Fruit fly (Drosophila melanogaster) whole organism, embryonic: ENCODE results near the gene Gr63a.

Experiments
- Awh ChIP-seq: fragments of 200-800 bp; sonication (Bioruptor generic); IDR thresholded peaks from 2 replicates; pipeline ENCODE4, ENCODE4 v1.3.6; 2022; ENCODE audit warnings: missing biosample characterization, missing genetic modification characterization
- CG10209 ChIP-seq: fragments of 200-800 bp; sonication (Bioruptor generic); optimal IDR thresholded peaks from 3 replicates; lab custom pipeline; 2017; ENCODE audit warnings: missing biosample characterization, mild to moderate bottlenecking, missing genetic modification characterization, missing genetic modification reagents
- CG10565 ChIP-seq: fragments of 200-800 bp; sonication (Bioruptor generic); optimal IDR thresholded peaks from 3 replicates; lab custom pipeline; 2016; ENCODE audit warnings: missing biosample characterization, mild to moderate bottlenecking, missing genetic modification characterization
- CG11696 ChIP-seq: fragments of 200-800 bp; sonication (Bioruptor generic); IDR thresholded peaks from 2 replicates; pipeline ENCODE4 v1.3.6; 2022; ENCODE audit warnings: missing biosample characterization, missing genetic modification characterization
- CG1233 ChIP-seq: fragments of 200-800 bp; sonication (Bioruptor generic); optimal IDR thresholded peaks from 4 replicates; lab custom pipeline; 2018; ENCODE audit warnings: missing biosample characterization, mild to moderate bottlenecking, missing genetic modification characterization
- CG12391 ChIP-seq: fragments of 200-800 bp; sonication (Bioruptor generic); optimal IDR thresholded peaks from 3 replicates; lab custom pipeline; 2018; ENCODE audit warnings: missing biosample characterization, mild to moderate bottlenecking, missing genetic modification characterization, moderate library complexity
- CG12659 ChIP-seq: fragments of 200-800 bp; sonication (Bioruptor generic); optimal IDR thresholded peaks from 3 replicates; lab custom pipeline; 2017; ENCODE audit warnings: mild to moderate bottlenecking, missing biosample characterization, missing genetic modification reagents, missing genetic modification characterization
- CG14441 ChIP-seq: fragments of 200-800 bp; sonication (Bioruptor generic); IDR thresholded peaks from 2 replicates; pipeline ENCODE4 v1.3.6; 2022; ENCODE audit warnings: missing biosample characterization, missing genetic modification characterization
- CG14860 ChIP-seq: fragments of 200-800 bp; sonication (Bioruptor generic); IDR thresholded peaks from 3 replicates; pipeline ENCODE4 v1.3.6; 2022; ENCODE audit warnings: missing biosample characterization, missing genetic modification characterization; ENCODE audit not compliant: partially characterized antibody
- CG1832 ChIP-seq: fragments of 200-800 bp; sonication (Bioruptor generic); optimal IDR thresholded peaks from 2 replicates; lab custom pipeline; 2017; ENCODE audit warnings: missing biosample characterization, mild to moderate bottlenecking, missing genetic modification characterization, inconsistent platforms
- CG30431 ChIP-seq: fragments of 200-800 bp; sonication (Bioruptor generic); optimal IDR thresholded peaks from 2 replicates; lab custom pipeline; 2017; ENCODE audit warnings: missing biosample characterization, missing genetic modification characterization
- CG3281 ChIP-seq: fragments of 200-800 bp; sonication (Bioruptor generic); optimal IDR thresholded peaks from 3 replicates; lab custom pipeline; 2017; ENCODE audit warnings: missing biosample characterization, mild to moderate bottlenecking, missing genetic modification characterization
- CG33213 ChIP-seq: fragments of 200-800 bp; sonication (Bioruptor generic); optimal IDR thresholded peaks from 3 replicates; lab custom pipeline; 2016; ENCODE audit warnings: missing biosample characterization, missing genetic modification characterization
- CG33557 ChIP-seq: fragments of 200-800 bp; sonication (Bioruptor generic); optimal IDR thresholded peaks from 2 replicates; lab custom pipeline; 2019; ENCODE audit warnings: missing biosample characterization, mild to moderate bottlenecking, missing genetic modification characterization, moderate library complexity
- CG3838 ChIP-seq: fragments of 200-800 bp; sonication (Bioruptor generic); optimal IDR thresholded peaks from 3 replicates; lab custom pipeline; 2016; ENCODE audit warnings: missing biosample characterization, missing genetic modification characterization
- CG3995 ChIP-seq: fragments of 200-800 bp; sonication (Bioruptor generic); optimal IDR thresholded peaks from 3 replicates; lab custom pipeline; 2016; ENCODE audit warnings: missing biosample characterization, missing genetic modification characterization
- CG4707 ChIP-seq: fragments of 200-800 bp; sonication (Bioruptor generic); optimal IDR thresholded peaks from 2 replicates; lab custom pipeline; 2018; ENCODE audit warnings: missing biosample characterization, mild to moderate bottlenecking, missing genetic modification characterization, moderate library complexity
- CG7271 ChIP-seq: fragments of 200-800 bp; sonication (Bioruptor generic); optimal IDR thresholded peaks from 2 replicates; lab custom pipeline; 2018; ENCODE audit warnings: missing biosample characterization, mild to moderate bottlenecking, missing genetic modification characterization, moderate library complexity
- CG8281 ChIP-seq: fragments of 200-800 bp; sonication (Bioruptor generic); optimal IDR thresholded peaks from 2 replicates; lab custom pipeline; 2018; ENCODE audit warnings: missing biosample characterization, mild to moderate bottlenecking, missing genetic modification characterization, moderate library complexity
- CG9727 ChIP-seq: fragments of 200-800 bp; sonication (Bioruptor generic); optimal IDR thresholded peaks from 3 replicates; lab custom pipeline; 2017; ENCODE audit warnings: missing biosample characterization, mild to moderate bottlenecking, missing genetic modification characterization
- CG9876 ChIP-seq: fragments of 200-800 bp; sonication (Bioruptor generic); optimal IDR thresholded peaks from 2 replicates; lab custom pipeline; 2016; ENCODE audit warnings: missing biosample characterization, missing genetic modification characterization
- Chrac-16 ChIP-seq: fragments of 200-800 bp; sonication (Bioruptor generic); optimal IDR thresholded peaks from 3 replicates; lab custom pipeline; 2016; ENCODE audit warnings: missing biosample characterization, missing genetic modification characterization
- D ChIP-seq, 2 experiments: fragments of 200-800 bp in 1 of 2; fragments of >200 bp in 1 of 2; sonication (Bioruptor generic) in 1 of 2; optimal IDR thresholded peaks; 2 replicates in 1 of 2; 3 replicates in 1 of 2; lab custom pipeline; 2017; ENCODE audit warnings: mild to moderate bottlenecking in 1 of 2, missing biosample characterization in 1 of 2, missing genetic modification characterization in 1 of 2, missing genetic modification reagents in 1 of 2
- Dip3 ChIP-seq: fragments of 200-800 bp; sonication (Bioruptor generic); optimal IDR thresholded peaks from 3 replicates; lab custom pipeline; 2016; ENCODE audit warnings: missing biosample characterization, missing genetic modification characterization
- Dp ChIP-seq: fragments of 200-800 bp; sonication (Bioruptor generic); optimal IDR thresholded peaks from 2 replicates; lab custom pipeline; 2018; ENCODE audit warnings: missing biosample characterization, mild to moderate bottlenecking, missing genetic modification characterization, moderate library complexity
- E2f2 ChIP-seq: fragments of 200-800 bp; sonication (Bioruptor generic); IDR thresholded peaks from 2 replicates; pipeline ENCODE4 v1.3.6; 2022; ENCODE audit warnings: missing biosample characterization, missing genetic modification characterization
- GATAe ChIP-seq: fragments of 200-800 bp; sonication (Bioruptor generic); conservative IDR thresholded peaks from 2 replicates; pipeline ENCODE4 v1.3.6; 2022; ENCODE audit warnings: missing biosample characterization, missing genetic modification characterization
- H2.0 ChIP-seq: fragments of 200-800 bp; sonication (Bioruptor generic); IDR thresholded peaks from 2 replicates; pipeline ENCODE4 v1.3.6; 2022; ENCODE audit warnings: missing biosample characterization, missing genetic modification characterization
- HHEX ChIP-seq: fragments of 200-800 bp; sonication (Bioruptor generic); optimal IDR thresholded peaks from 3 replicates; lab custom pipeline; 2017; ENCODE audit warnings: missing biosample characterization, mild to moderate bottlenecking, missing genetic modification characterization, missing genetic modification reagents
- Mrtf ChIP-seq: fragments of 200-800 bp; sonication (Bioruptor generic); IDR thresholded peaks from 3 replicates; pipeline ENCODE4 v1.3.6; 2022; ENCODE audit warnings: missing biosample characterization, missing genetic modification characterization
- Nf-YB ChIP-seq: fragments of 200-800 bp; sonication (Bioruptor generic); optimal IDR thresholded peaks from 3 replicates; lab custom pipeline; 2019; ENCODE audit warnings: missing biosample characterization, mild to moderate bottlenecking, missing genetic modification characterization, moderate library complexity
- Pdp1 ChIP-seq, 2 experiments: fragments of 200-800 bp; sonication (Bioruptor generic); optimal IDR thresholded peaks; 3 replicates each; lab custom pipeline; 2016; ENCODE audit warnings: missing biosample characterization in 2 of 2, missing genetic modification characterization in 2 of 2, mild to moderate bottlenecking in 1 of 2, moderate library complexity in 1 of 2
- Scr ChIP-seq: fragments of 200-800 bp; sonication (Bioruptor generic); IDR thresholded peaks from 2 replicates; pipeline ENCODE4 v1.3.6; 2022; ENCODE audit warnings: missing biosample characterization, missing genetic modification characterization; ENCODE audit not compliant: partially characterized antibody
- Sry-β ChIP-seq: fragments of 200-800 bp; sonication (Bioruptor generic); optimal IDR thresholded peaks from 2 replicates; lab custom pipeline; 2018; ENCODE audit warnings: missing biosample characterization, mild to moderate bottlenecking, missing genetic modification characterization, moderate library complexity
- Usf ChIP-seq: fragments of 200-800 bp; sonication (Bioruptor generic); optimal IDR thresholded peaks from 2 replicates; lab custom pipeline; 2017; ENCODE audit warnings: missing genotype, missing biosample characterization, missing genetic modification characterization
- br ChIP-seq: fragments of >200 bp; optimal IDR thresholded peaks from 2 replicates; lab custom pipeline; 2017
- chif ChIP-seq, 2 experiments: fragments of 200-800 bp; sonication (Bioruptor generic); optimal IDR thresholded peaks; 3 replicates each; lab custom pipeline; 2016; ENCODE audit warnings: missing biosample characterization in 2 of 2, missing genetic modification characterization in 2 of 2
- crol ChIP-seq: fragments of 200-800 bp; sonication (Bioruptor generic); IDR thresholded peaks from 2 replicates; pipeline ENCODE4 v1.3.6; 2022; ENCODE audit warnings: missing biosample characterization, missing genetic modification characterization
- exex ChIP-seq: fragments of 200-800 bp; sonication (Bioruptor generic); optimal IDR thresholded peaks from 4 replicates; lab custom pipeline; 2018; ENCODE audit warnings: missing biosample characterization, mild to moderate bottlenecking, missing genetic modification characterization, moderate library complexity
- insv ChIP-seq, 2 experiments: fragments of 200-800 bp; sonication (Bioruptor generic); optimal IDR thresholded peaks; 3 replicates each; lab custom pipeline; 2016 to 2018; ENCODE audit warnings: missing biosample characterization in 2 of 2, missing genetic modification characterization in 2 of 2
- kay ChIP-seq: fragments of 200-800 bp; sonication (Bioruptor generic); optimal IDR thresholded peaks from 2 replicates; lab custom pipeline; 2016; ENCODE audit warnings: missing biosample characterization, missing genetic modification characterization
- klu ChIP-seq: fragments of 200-800 bp; sonication (Bioruptor generic); IDR thresholded peaks from 2 replicates; pipeline ENCODE4 v1.3.6; 2022; ENCODE audit warnings: missing biosample characterization, missing genetic modification characterization
- nerfin-2 ChIP-seq: fragments of 200-800 bp; sonication (Bioruptor generic); IDR thresholded peaks from 2 replicates; pipeline ENCODE4 v1.3.6; 2022; ENCODE audit warnings: missing biosample characterization, missing genetic modification characterization; ENCODE audit not compliant: partially characterized antibody
- p53 ChIP-seq: fragments of 200-800 bp; sonication (Bioruptor generic); optimal IDR thresholded peaks from 2 replicates; lab custom pipeline; 2016; ENCODE audit warnings: missing biosample characterization, missing genetic modification characterization
- ranshi ChIP-seq: fragments of 200-800 bp; sonication (Bioruptor generic); IDR thresholded peaks from 2 replicates; pipeline ENCODE4 v1.3.6; 2022; ENCODE audit warnings: missing biosample characterization, missing genetic modification characterization
- repo ChIP-seq: fragments of 200-800 bp; sonication (Bioruptor generic); optimal IDR thresholded peaks from 2 replicates; lab custom pipeline; 2016; ENCODE audit warnings: missing biosample characterization, missing genetic modification characterization
- sqz ChIP-seq: fragments of 200-800 bp; sonication (Bioruptor generic); optimal IDR thresholded peaks from 3 replicates; lab custom pipeline; 2018; ENCODE audit warnings: missing biosample characterization, mild to moderate bottlenecking, missing genetic modification characterization
- tio ChIP-seq: fragments of 200-800 bp; sonication (Bioruptor generic); optimal IDR thresholded peaks from 2 replicates; lab custom pipeline; 2017; ENCODE audit warnings: missing biosample characterization, missing genetic modification characterization, inconsistent platforms
- zfh2 ChIP-seq: fragments of 200-800 bp; sonication (Bioruptor generic); optimal IDR thresholded peaks from 2 replicates; lab custom pipeline; 2016; ENCODE audit warnings: missing biosample characterization, missing genetic modification characterization

Gr63a gene

dm6 chr3L:3942241-3943028, 46.0 kb upstream of the Gr63a start, which contains the start of the genes CG10863 and CG14982 (continued):
- TF ChIP-seq CG8281 (tag; lab: Kevin White, UChicago) (no peak), CG33213 (no peak), CG7271 (tag; lab: Kevin White, UChicago) (no peak), nerfin-2 (GFP tag; lab: Robert Waterston, UW) (no peak), CG3838 (no peak), CG10209 (GFP tag; lab: Kevin White, UChicago) (no peak), HHEX (GFP tag; lab: Kevin White, UChicago) (no peak), H2.0 (GFP tag; lab: Robert Waterston, UW) (no peak), CG9727 (no peak), Mrtf (no peak), E2f2 (GFP tag; lab: Robert Waterston, UW) (peak; percentile 25; the same call in 1 of the 2 replicates), CG12391 (tag; lab: Kevin White, UChicago) (no peak), Usf (GFP tag; lab: Kevin White, UChicago) (no peak), CG4707 (GFP tag; lab: Kevin White, UChicago) (no peak), CG30431 (GFP tag; lab: Kevin White, UChicago) (no peak), p53 (GFP tag; lab: Kevin White, UChicago) (no peak), CG1832 (GFP tag; lab: Kevin White, UChicago) (no peak), CG3995 (no peak), br (lab: Kevin White, UChicago) (no peak), CG10565 (GFP tag; lab: Kevin White, UChicago) (no peak), CG11696 (GFP tag; lab: Robert Waterston, UW) (no peak), Awh (GFP tag; lab: Robert Waterston, UW) (no peak), CG12659 (GFP tag; lab: Kevin White, UChicago) (peak; percentile 3), GATAe (0 out of 2 replicates have a peak, but pooled peaks have one; percentile 14), CG9876 (GFP tag; lab: Kevin White, UChicago) (no peak), CG3281 (GFP tag; lab: Kevin White, UChicago) (peak; percentile 1), Dip3 (GFP tag; lab: Kevin White, UChicago) (no peak), sqz (GFP tag; lab: Kevin White, UChicago) (no peak), Scr (GFP tag; lab: Robert Waterston, UW) (0 out of 2 replicates have a peak, but pooled peaks have one; percentile 18), CG1233 (GFP tag; lab: Kevin White, UChicago) (no peak), Nf-YB (GFP tag; lab: Kevin White, UChicago) (no peak), kay (GFP tag; lab: Kevin White, UChicago) (no peak), chif (GFP tag; optimal IDR thresholded peaks at IDR 0.05; lab: Kevin White, UChicago) (no peak), CG14860 (GFP tag; lab: Robert Waterston, UW) (no peak), crol (GFP tag; lab: Robert Waterston, UW) (no peak), zfh2 (no peak), Sry-β (GFP tag; lab: Kevin White, UChicago) (no peak), ranshi (GFP tag; lab: Robert Waterston, UW) (no peak), CG14441 (no peak), Dp (GFP tag; lab: Kevin White, UChicago) (peak; percentile 67), Pdp1 (GFP tag; optimal IDR thresholded peaks at IDR 0.05; lab: Kevin White, UChicago) (peak in 1 of 2 experiments; percentile 43), D (optimal IDR thresholded peaks at IDR 0.05; lab: Kevin White, UChicago) (no peak), D (GFP tag; optimal IDR thresholded peaks at IDR 0.05; lab: Kevin White, UChicago) (no peak), exex (tag; lab: Kevin White, UChicago) (peak; percentile 84), CG33557 (GFP tag; lab: Kevin White, UChicago) (no peak), tio (GFP tag; lab: Kevin White, UChicago) (no peak), repo (no peak), insv (GFP tag; optimal IDR thresholded peaks at IDR 0.05; lab: Kevin White, UChicago) (no peak), Chrac-16 (GFP tag; lab: Kevin White, UChicago) (no peak), klu (GFP tag; lab: Robert Waterston, UW) (no peak)
